Fruit fly (Drosophila melanogaster) whole organism, embryonic: ENCODE measurements around the gene CG33331.
A peak's percentile ranks its signal among the peaks of the same experiment; 100 is the strongest.

Experiments used
- Aef1 ChIP-seq: fragments of 200-800 bp; sonication (Bioruptor generic); IDR thresholded peaks from 3 replicates; pipeline ENCODE4 v1.3.6; 2022; ENCODE audit warnings: missing biosample characterization, missing genetic modification characterization
- Bdp1 ChIP-seq: fragments of 200-800 bp; sonication (Bioruptor generic); optimal IDR thresholded peaks from 3 replicates; lab custom pipeline; 2016; ENCODE audit warnings: missing biosample characterization, missing genetic modification characterization
- CG10267 ChIP-seq: fragments of 200-800 bp; sonication (Bioruptor generic); optimal IDR thresholded peaks from 2 replicates; lab custom pipeline; 2018; ENCODE audit warnings: missing biosample characterization, mild to moderate bottlenecking, missing genetic modification characterization, moderate library complexity
- CG10543 ChIP-seq: fragments of 200-800 bp; sonication (Bioruptor generic); optimal IDR thresholded peaks from 3 replicates; lab custom pipeline; 2017; ENCODE audit warnings: missing biosample characterization, mild to moderate bottlenecking, missing genetic modification characterization, moderate library complexity
- CG13894 ChIP-seq: fragments of 200-800 bp; sonication (Bioruptor generic); optimal IDR thresholded peaks from 3 replicates; lab custom pipeline; 2018; ENCODE audit warnings: missing biosample characterization, mild to moderate bottlenecking, missing genetic modification characterization, moderate library complexity
- CG14667 ChIP-seq: fragments of 200-800 bp; sonication (Bioruptor generic); IDR thresholded peaks from 2 replicates; pipeline ENCODE4 v1.3.6; 2022; ENCODE audit warnings: missing biosample characterization, missing genetic modification characterization
- CG15601 ChIP-seq: fragments of 200-800 bp; sonication (Bioruptor generic); optimal IDR thresholded peaks from 3 replicates; lab custom pipeline; 2019; ENCODE audit warnings: missing biosample characterization, mild to moderate bottlenecking, missing genetic modification characterization, moderate library complexity
- CG1602 ChIP-seq: fragments of 200-800 bp; sonication (Bioruptor generic); optimal IDR thresholded peaks from 3 replicates; lab custom pipeline; 2016; ENCODE audit warnings: missing biosample characterization, missing genetic modification characterization
- CG17359 ChIP-seq: fragments of 200-800 bp; sonication (Bioruptor generic); optimal IDR thresholded peaks from 3 replicates; lab custom pipeline; 2018; ENCODE audit warnings: missing biosample characterization, mild to moderate bottlenecking, missing genetic modification characterization, moderate library complexity
- CG17802 ChIP-seq: fragments of 200-800 bp; sonication (Bioruptor generic); optimal IDR thresholded peaks from 2 replicates; lab custom pipeline; 2018; ENCODE audit warnings: missing biosample characterization, mild to moderate bottlenecking, missing genetic modification characterization, moderate library complexity
- CG18599 ChIP-seq: fragments of 200-800 bp; sonication (Bioruptor generic); optimal IDR thresholded peaks from 3 replicates; lab custom pipeline; 2017; ENCODE audit warnings: missing biosample characterization, missing genetic modification characterization, mild to moderate bottlenecking, moderate library complexity, missing genetic modification reagents
- CG31365 ChIP-seq: fragments of 200-800 bp; sonication (Bioruptor generic); optimal IDR thresholded peaks from 2 replicates; lab custom pipeline; 2018; ENCODE audit warnings: missing biosample characterization, mild to moderate bottlenecking, missing genetic modification characterization
- CG3163 ChIP-seq: fragments of 200-800 bp; sonication (Bioruptor generic); optimal IDR thresholded peaks from 3 replicates; lab custom pipeline; 2016; ENCODE audit warnings: missing biosample characterization, missing genetic modification characterization
- CG42726 ChIP-seq: fragments of 200-800 bp; sonication (Bioruptor generic); IDR thresholded peaks from 2 replicates; pipeline ENCODE4 v1.3.6; 2022; ENCODE audit warnings: missing biosample characterization, missing genetic modification characterization; ENCODE audit not compliant: partially characterized antibody
- CG4424 ChIP-seq: fragments of 200-800 bp; sonication (Bioruptor generic); optimal IDR thresholded peaks from 3 replicates; lab custom pipeline; 2016; ENCODE audit warnings: missing biosample characterization, missing genetic modification characterization
- CG5180 ChIP-seq: fragments of 200-800 bp; sonication (Bioruptor generic); optimal IDR thresholded peaks from 3 replicates; lab custom pipeline; 2017; ENCODE audit warnings: missing biosample characterization, missing genetic modification characterization, mild to moderate bottlenecking, moderate library complexity, missing genetic modification reagents
- CG6175 ChIP-seq: fragments of 200-800 bp; sonication (Bioruptor generic); IDR thresholded peaks from 3 replicates; pipeline ENCODE4 v1.3.6; 2022; ENCODE audit warnings: missing biosample characterization, missing genetic modification characterization
- CG6854 ChIP-seq: fragments of 200-800 bp; sonication (Bioruptor generic); optimal IDR thresholded peaks from 3 replicates; lab custom pipeline; 2017; ENCODE audit warnings: missing biosample characterization, mild to moderate bottlenecking, missing genetic modification characterization
- CG7372 ChIP-seq: fragments of 200-800 bp; sonication (Bioruptor generic); IDR thresholded peaks from 2 replicates; pipeline ENCODE4 v1.3.6; 2022; ENCODE audit warnings: missing biosample characterization, missing genetic modification characterization
- CG8478 ChIP-seq: fragments of >200 bp; optimal IDR thresholded peaks from 2 replicates; lab custom pipeline; 2018
- CG9727 ChIP-seq: fragments of 200-800 bp; sonication (Bioruptor generic); optimal IDR thresholded peaks from 3 replicates; lab custom pipeline; 2017; ENCODE audit warnings: missing biosample characterization, mild to moderate bottlenecking, missing genetic modification characterization
- Deaf1 ChIP-seq: fragments of 200-800 bp; optimal IDR thresholded peaks from 3 replicates; lab custom pipeline; 2019; ENCODE audit warnings: missing biosample characterization, mild to moderate bottlenecking, missing genetic modification characterization, moderate library complexity
- Dek ChIP-seq: fragments of 200-800 bp; sonication (Bioruptor generic); optimal IDR thresholded peaks from 3 replicates; lab custom pipeline; 2019; ENCODE audit warnings: missing biosample characterization, mild to moderate bottlenecking, missing genetic modification characterization, moderate library complexity
- Ets65A ChIP-seq: fragments of 200-800 bp; sonication (Bioruptor generic); peaks from one replicate; lab custom pipeline; 2016; ENCODE audit warnings: missing biosample characterization, missing genetic modification characterization
- Gug ChIP-seq: fragments of 200-800 bp; sonication (Bioruptor generic); IDR thresholded peaks from 4 replicates; pipeline ENCODE4 v1.3.6; 2022; ENCODE audit warnings: missing biosample characterization, missing genetic modification characterization
- HLHmδ ChIP-seq: fragments of 200-800 bp; sonication (Bioruptor generic); optimal IDR thresholded peaks from 2 replicates; lab custom pipeline; 2018; ENCODE audit warnings: missing biosample characterization, mild to moderate bottlenecking, missing genetic modification characterization, moderate library complexity
- Lhr ChIP-seq: fragments of 200-800 bp; sonication (Bioruptor generic); optimal IDR thresholded peaks from 3 replicates; lab custom pipeline; 2017; ENCODE audit warnings: mild to moderate bottlenecking, missing biosample characterization, missing genetic modification reagents, missing genetic modification characterization
- Lpt ChIP-seq: fragments of >200 bp; optimal IDR thresholded peaks from 2 replicates; lab custom pipeline; 2018; ENCODE audit warnings: missing biosample characterization, missing genetic modification characterization
- Oaz ChIP-seq: fragments of 200-800 bp; sonication (Bioruptor generic); IDR thresholded peaks from 2 replicates; pipeline ENCODE4 v1.3.6; 2022; ENCODE audit warnings: missing biosample characterization, missing genetic modification characterization
- Poxn ChIP-seq: fragments of 200-800 bp; sonication (Bioruptor generic); IDR thresholded peaks from 2 replicates; pipeline ENCODE4 v1.3.6; 2022; ENCODE audit warnings: missing biosample characterization, missing genetic modification characterization
- Ravus ChIP-seq: fragments of 200-800 bp; sonication (Bioruptor generic); IDR thresholded peaks from 2 replicates; pipeline ENCODE4 v1.3.6; 2022; ENCODE audit warnings: missing biosample characterization, missing genetic modification characterization
- Rfx ChIP-seq: fragments of 200-800 bp; sonication (Bioruptor generic); IDR thresholded peaks from 2 replicates; pipeline ENCODE4 v1.3.6; 2022; ENCODE audit warnings: missing biosample characterization, missing genetic modification characterization
- abd-A ChIP-seq: fragments of 200-800 bp; sonication (Bioruptor generic); optimal IDR thresholded peaks from 3 replicates; lab custom pipeline; 2019; ENCODE audit warnings: missing biosample characterization, mild to moderate bottlenecking, missing genetic modification characterization, moderate library complexity
- az2 ChIP-seq: fragments of 200-800 bp; sonication (Bioruptor generic); optimal IDR thresholded peaks from 3 replicates; lab custom pipeline; 2016; ENCODE audit warnings: missing biosample characterization, missing genetic modification characterization
- bcd ChIP-seq: fragments of 200-800 bp; sonication (Bioruptor generic); optimal IDR thresholded peaks from 2 replicates; lab custom pipeline; 2017; ENCODE audit warnings: missing biosample characterization, mild to moderate bottlenecking, missing genetic modification characterization
- cg ChIP-seq: fragments of 200-800 bp; sonication (Bioruptor generic); optimal IDR thresholded peaks from 3 replicates; lab custom pipeline; 2019; ENCODE audit warnings: missing biosample characterization, mild to moderate bottlenecking, missing genetic modification characterization, moderate library complexity
- dm ChIP-seq: fragments of 200-800 bp; sonication (Bioruptor generic); optimal IDR thresholded peaks from 3 replicates; lab custom pipeline; 2016; ENCODE audit warnings: missing biosample characterization, missing genetic modification characterization
- eve ChIP-seq, 2 experiments: fragments of >200 bp; optimal IDR thresholded peaks; 2 replicates each; lab custom pipeline; 2017; ENCODE audit warnings: missing biosample characterization in 2 of 2, missing genetic modification characterization in 2 of 2
- ewg ChIP-seq: fragments of 200-800 bp; sonication (Bioruptor generic); optimal IDR thresholded peaks from 3 replicates; lab custom pipeline; 2017; ENCODE audit warnings: mild to moderate bottlenecking, missing biosample characterization, missing genetic modification reagents, missing genetic modification characterization
- fd102C ChIP-seq: fragments of 200-800 bp; sonication (Bioruptor generic); optimal IDR thresholded peaks from 2 replicates; lab custom pipeline; 2018; ENCODE audit warnings: missing biosample characterization, mild to moderate bottlenecking, missing genetic modification characterization, moderate library complexity
- kah ChIP-seq: fragments of 200-800 bp; sonication (Bioruptor generic); optimal IDR thresholded peaks from 2 replicates; lab custom pipeline; 2018; ENCODE audit warnings: missing biosample characterization, mild to moderate bottlenecking, missing genetic modification characterization
- repo ChIP-seq: fragments of 200-800 bp; sonication (Bioruptor generic); optimal IDR thresholded peaks from 2 replicates; lab custom pipeline; 2016; ENCODE audit warnings: missing biosample characterization, missing genetic modification characterization
- schlank ChIP-seq: fragments of 200-800 bp; sonication (Bioruptor generic); optimal IDR thresholded peaks from 2 replicates; lab custom pipeline; 2018; ENCODE audit warnings: missing biosample characterization, mild to moderate bottlenecking, missing genetic modification characterization
- scrt ChIP-seq: fragments of 200-800 bp; sonication (Bioruptor generic); optimal IDR thresholded peaks from 2 replicates; lab custom pipeline; 2018; ENCODE audit warnings: missing biosample characterization, mild to moderate bottlenecking, missing genetic modification characterization, moderate library complexity
- sens ChIP-seq: fragments of 200-800 bp; sonication (Bioruptor generic); peaks from one replicate; lab custom pipeline; 2016; ENCODE audit warnings: missing biosample characterization, missing genetic modification characterization
- slp2 ChIP-seq: fragments of 200-800 bp; sonication (Bioruptor generic); optimal IDR thresholded peaks from 2 replicates; lab custom pipeline; 2016; ENCODE audit warnings: missing biosample characterization, missing genetic modification characterization
- sna ChIP-seq: fragments of 200-800 bp; sonication (Bioruptor generic); IDR thresholded peaks from 2 replicates; pipeline ENCODE4 v1.3.6; 2022; ENCODE audit warnings: missing biosample characterization, missing genetic modification characterization; ENCODE audit not compliant: partially characterized antibody
- vfl ChIP-seq: fragments of 200-800 bp; sonication (Bioruptor generic); optimal IDR thresholded peaks from 2 replicates; lab custom pipeline; 2016; ENCODE audit warnings: missing biosample characterization, missing genetic modification characterization
- zfh2 ChIP-seq: fragments of 200-800 bp; sonication (Bioruptor generic); optimal IDR thresholded peaks from 2 replicates; lab custom pipeline; 2016; ENCODE audit warnings: missing biosample characterization, missing genetic modification characterization

Gene CG33331

DNA sequence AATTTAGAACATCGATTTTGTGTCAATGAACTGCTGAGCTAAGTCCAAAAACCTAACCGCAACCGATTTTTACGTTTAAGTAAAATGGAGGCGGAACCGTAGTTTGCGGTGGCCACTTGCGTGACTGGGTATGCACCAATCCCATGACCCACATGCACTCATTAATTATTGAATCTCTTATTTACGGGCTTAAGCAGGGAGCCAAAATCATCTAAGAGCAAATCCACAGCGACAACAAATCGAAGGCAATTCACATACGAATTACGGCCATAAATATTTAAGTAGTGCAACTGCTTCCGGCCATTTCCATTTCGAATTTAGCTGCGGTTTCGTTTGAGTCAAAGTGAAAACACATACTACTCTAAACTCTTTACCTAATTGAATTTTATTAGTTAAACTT lies 21.4 kb upstream of the CG33331 start:
- TF ChIP-seq dm (GFP tag; lab: Kevin White, UChicago): no peak
- no peak for TF ChIP-seq Poxn (GFP tag; lab: Robert Waterston, UW)
- TF ChIP-seq sens: peak; percentile 28
- TF ChIP-seq Ets65A (GFP tag; lab: Kevin White, UChicago): peak; percentile 91
- TF ChIP-seq Oaz (GFP tag; lab: Robert Waterston, UW): no peak
- TF ChIP-seq CG17802 (tag; lab: Kevin White, UChicago): no peak

DNA sequence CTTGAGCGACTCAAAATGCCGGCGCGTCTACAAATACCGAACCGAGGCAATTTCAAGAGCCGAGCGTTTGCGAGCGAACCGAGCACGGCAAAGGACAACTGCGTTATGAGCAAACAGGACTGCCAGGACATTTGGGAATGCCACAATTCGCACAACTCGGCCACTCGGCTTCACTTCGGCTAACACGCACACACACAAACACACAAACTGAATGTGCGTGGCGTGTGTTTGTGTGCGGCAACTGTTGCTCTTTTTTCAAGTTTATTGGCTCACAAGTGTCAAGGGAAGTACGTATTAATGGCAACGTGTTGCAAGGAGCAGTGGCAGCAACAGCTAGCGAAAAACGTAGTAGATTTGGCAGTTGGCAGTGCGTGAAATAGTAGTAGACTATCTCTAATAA lies 12.9 kb upstream of the CG33331 start:
- no peak for TF ChIP-seq repo (GFP tag; lab: Kevin White, UChicago)
- no peak for TF ChIP-seq Gug (GFP tag; lab: Robert Waterston, UW)
- no peak for TF ChIP-seq CG6854 (GFP tag; lab: Kevin White, UChicago)
- peak; percentile 100 for TF ChIP-seq scrt (GFP tag; lab: Kevin White, UChicago)
- no peak for TF ChIP-seq bcd
- no peak for TF ChIP-seq CG1602 (GFP tag; lab: Kevin White, UChicago)
- 0 out of 2 replicates have a peak, but pooled peaks have one; percentile 4 for TF ChIP-seq Rfx (GFP tag; lab: Robert Waterston, UW)
- no peak for TF ChIP-seq Bdp1 (GFP tag; lab: Kevin White, UChicago)
- TF ChIP-seq cg: peak; percentile 6
- peak; percentile 96 for TF ChIP-seq Deaf1 (tag; lab: Kevin White, UChicago)
- TF ChIP-seq ewg: no peak
- no peak for TF ChIP-seq az2 (GFP tag; lab: Kevin White, UChicago)
- no peak for TF ChIP-seq CG7372 (GFP tag; lab: Robert Waterston, UW)
- TF ChIP-seq abd-A: peak; percentile 96
- no peak for TF ChIP-seq slp2
- TF ChIP-seq CG18599 (GFP tag; lab: Kevin White, UChicago): peak; percentile 9
- TF ChIP-seq sna (GFP tag; lab: Robert Waterston, UW): no peak
- TF ChIP-seq CG5180: peak; percentile 52
- TF ChIP-seq CG13894 (tag; lab: Kevin White, UChicago): peak; percentile 29
- peak; percentile 59 for TF ChIP-seq CG4424 (GFP tag; lab: Kevin White, UChicago)
- no peak for TF ChIP-seq CG10267 (tag; lab: Kevin White, UChicago)
- TF ChIP-seq Ravus (GFP tag; lab: Robert Waterston, UW): no peak
- no peak for TF ChIP-seq CG31365 (tag; lab: Kevin White, UChicago)
- TF ChIP-seq CG10543 (GFP tag; lab: Kevin White, UChicago): peak; percentile 28
- no peak for TF ChIP-seq Lhr
- TF ChIP-seq Dek: no peak
- TF ChIP-seq CG9727 (GFP tag; lab: Kevin White, UChicago): no peak
- TF ChIP-seq Aef1 (GFP tag; lab: Robert Waterston, UW): no peak
- TF ChIP-seq CG42726: no peak
- TF ChIP-seq Lpt (GFP tag; lab: Kevin White, UChicago): no peak

DNA sequence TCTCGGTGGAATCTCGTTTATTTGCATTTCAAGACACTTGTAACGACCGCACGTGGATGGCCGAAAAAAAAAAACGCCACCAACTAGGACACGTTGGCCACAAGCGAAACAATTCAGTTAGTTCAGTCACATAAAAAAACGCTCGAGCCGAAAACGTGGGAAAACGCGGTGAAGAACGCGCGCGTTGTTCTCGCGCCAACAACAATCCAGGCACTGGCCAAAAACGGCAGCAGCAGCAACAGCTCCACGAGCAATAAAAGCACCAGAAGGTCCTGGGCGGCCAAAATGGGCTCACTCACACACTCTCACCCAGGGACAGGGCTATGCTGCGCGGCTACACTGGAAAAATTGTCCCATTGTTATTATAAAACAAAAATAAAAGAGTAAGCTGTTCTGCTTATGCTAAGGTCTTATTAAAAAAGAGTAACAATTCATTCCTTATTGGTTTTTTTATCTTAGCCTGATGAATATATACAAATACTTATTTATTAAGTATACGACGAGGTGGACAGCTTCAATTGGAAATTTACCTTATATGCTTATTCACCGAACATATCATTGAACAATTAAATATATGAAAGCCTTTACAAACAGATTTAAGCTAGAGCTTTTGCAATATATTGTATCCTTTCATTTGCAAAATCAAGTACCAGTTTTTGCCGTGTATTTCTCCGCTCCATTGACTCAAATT lies 10.8 kb upstream of the CG33331 start, which contains the start of gene btsz:
Gene btsz (minus strand): TSS at position 215 of the 691 bp plus-strand sequence.
- TF ChIP-seq eve (GFP tag; optimal IDR thresholded peaks at IDR 0.05; lab: Kevin White, UChicago) (no peak), CG15601 (no peak), Rfx (GFP tag; lab: Robert Waterston, UW) (no peak), vfl (no peak), CG17359 (peak; percentile 32), fd102C (GFP tag; lab: Kevin White, UChicago) (no peak), CG3163 (GFP tag; lab: Kevin White, UChicago) (no peak), CG14667 (GFP tag; lab: Robert Waterston, UW) (no peak), kah (GFP tag; lab: Kevin White, UChicago) (no peak), Aef1 (GFP tag; lab: Robert Waterston, UW) (no peak), CG6175 (no peak), CG6854 (GFP tag; lab: Kevin White, UChicago) (peak; percentile 37), zfh2 (GFP tag; lab: Kevin White, UChicago) (peak; percentile 5), HLHmδ (GFP tag; lab: Kevin White, UChicago) (no peak), CG8478 (lab: Kevin White, UChicago) (no peak), schlank (tag; lab: Kevin White, UChicago) (no peak)
